Worm (Caenorhabditis elegans): Measurements from ENCODE around the gene Y57A10B.6.

DNA sequence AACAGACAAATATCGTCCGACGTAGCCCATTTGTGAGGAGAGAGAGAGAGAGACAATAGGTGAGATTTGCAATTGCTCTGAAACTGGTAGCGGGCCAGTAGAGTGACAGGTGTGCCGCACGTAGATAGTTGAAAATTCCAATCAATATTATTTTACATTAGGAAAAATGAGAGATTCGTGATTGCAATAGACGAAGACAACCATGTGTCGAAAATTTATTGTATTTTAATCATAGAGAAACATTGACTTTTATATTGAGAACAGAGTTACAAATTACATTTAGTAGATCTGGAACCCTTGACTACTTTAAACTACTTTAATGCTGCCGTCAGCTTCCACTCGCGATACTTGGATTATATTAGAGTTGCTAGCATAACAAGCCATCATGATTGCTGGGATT is 22.5 kb downstream of the Y57A10B.6 start, which contains the start of gene Y57A10C.1:
- TF ChIP-seq cog-1 (tag; optimal IDR thresholded peaks at IDR 0.05) (no peak), klf-2 (GFP tag; conservative IDR thresholded peaks at IDR 0.05) (no peak)
